Worm (Caenorhabditis elegans) whole organism, mixed stage, embryonic: ENCODE measurements around the gene npp-3.
A peak's percentile ranks its signal among the peaks of the same experiment; 100 is the strongest.

ENCODE experiments used
- blmp-1 ChIP-seq: fragments of 150-350 bp; optimal IDR thresholded peaks from 2 replicates; lab custom pipeline; 2014; ENCODE audit warnings: missing biosample characterization, missing genetic modification characterization
- ces-1 ChIP-seq: fragments of 150-350 bp; optimal IDR thresholded peaks from 2 replicates; lab custom pipeline; 2014; ENCODE audit warnings: missing biosample characterization, missing genetic modification reagents, missing genetic modification characterization
- cnd-1 ChIP-seq: fragments of 200-800 bp; sonication (Bioruptor generic); optimal IDR thresholded peaks from 2 replicates; lab custom pipeline; 2018; ENCODE audit warnings: mild to moderate bottlenecking, missing genetic modification characterization, missing compliant biosample characterization
- elt-3 ChIP-seq: fragments of 150-350 bp; optimal IDR thresholded peaks from 2 replicates; lab custom pipeline; 2014; ENCODE audit warnings: missing biosample characterization, missing genetic modification characterization
- ham-2 ChIP-seq: fragments of 200-800 bp; sonication (Bioruptor generic); optimal IDR thresholded peaks from 2 replicates; lab custom pipeline; 2018; ENCODE audit warnings: mild to moderate bottlenecking, missing genetic modification characterization, missing compliant biosample characterization
- lsy-2 ChIP-seq: fragments of 150-350 bp; optimal IDR thresholded peaks from 2 replicates; lab custom pipeline; 2014; ENCODE audit warnings: missing biosample characterization, missing genetic modification characterization
- mab-5 ChIP-seq: fragments of 150-350 bp; optimal IDR thresholded peaks from 2 replicates; lab custom pipeline; 2014; ENCODE audit warnings: missing biosample characterization, missing genetic modification characterization
- mep-1 ChIP-seq: fragments of 150-350 bp; optimal IDR thresholded peaks from 2 replicates; lab custom pipeline; 2017; ENCODE audit warnings: missing biosample characterization, missing genetic modification reagents, missing genetic modification characterization, inconsistent platforms
- nhr-237 ChIP-seq: fragments of 150-350 bp; optimal IDR thresholded peaks from 2 replicates; lab custom pipeline; 2014; ENCODE audit warnings: missing biosample characterization, missing genetic modification characterization
- nhr-28 ChIP-seq: fragments of 150-350 bp; optimal IDR thresholded peaks from 2 replicates; lab custom pipeline; 2014; ENCODE audit warnings: missing biosample characterization, missing genetic modification characterization
- nhr-76 ChIP-seq: sonication (generic microtip); optimal IDR thresholded peaks from 2 replicates; lab custom pipeline; 2017; ENCODE audit warnings: missing biosample characterization, missing genetic modification characterization
- snpc-4 ChIP-seq: fragments of 150-350 bp; optimal IDR thresholded peaks from 2 replicates; lab custom pipeline; 2014; ENCODE audit warnings: missing biosample characterization, missing genetic modification characterization
- unc-39 ChIP-seq: fragments of 150-350 bp; optimal IDR thresholded peaks from 2 replicates; lab custom pipeline; 2014; ENCODE audit warnings: missing biosample characterization, missing genetic modification characterization
- ztf-11 ChIP-seq: fragments of 150-350 bp; optimal IDR thresholded peaks from 2 replicates; lab custom pipeline; 2014; ENCODE audit warnings: missing biosample characterization, missing genetic modification characterization

DNA sequence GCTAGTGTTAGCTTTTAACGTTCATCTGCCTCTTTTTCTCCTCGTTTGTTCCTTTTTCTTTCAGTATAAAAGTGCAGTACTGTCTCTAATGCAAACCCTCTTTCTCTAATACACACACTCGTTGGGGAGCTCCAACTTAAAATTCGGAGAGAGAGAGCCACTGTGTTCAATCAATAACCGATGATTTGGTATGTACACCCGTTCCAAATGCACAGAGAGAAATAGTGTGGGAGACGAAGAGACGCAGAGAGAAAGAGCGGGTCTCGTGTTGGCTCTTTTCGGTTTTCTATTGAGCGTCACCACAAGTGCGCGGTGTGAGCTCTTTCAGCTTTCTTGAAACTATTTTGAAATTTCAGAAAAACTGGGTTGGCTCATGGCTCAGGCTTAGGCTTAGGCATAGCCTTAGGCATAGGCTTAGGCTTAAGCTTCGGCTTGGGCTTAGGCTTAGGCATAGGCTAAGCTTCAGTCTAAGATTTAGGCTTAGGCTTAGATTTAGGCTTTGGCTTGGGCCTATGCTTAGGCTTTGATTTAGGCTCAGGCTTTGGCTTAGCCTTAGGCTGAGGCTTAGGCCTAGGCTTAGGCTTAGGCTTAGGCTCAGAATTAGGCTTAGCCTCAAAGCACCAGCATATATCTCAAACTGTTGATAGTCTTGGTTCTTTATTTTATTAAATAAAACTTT lies 49.2 kb upstream of the npp-3 start:
- TF ChIP-seq unc-39 (tag; lab: Kevin White, UChicago) (no peak), snpc-4 (tag; lab: Kevin White, UChicago) (no peak), nhr-76 (no peak), blmp-1 (tag; lab: Kevin White, UChicago) (no peak), ham-2 (GFP tag; lab: Kevin White, UChicago) (peak; percentile 20), mab-5 (tag; lab: Kevin White, UChicago) (no peak), lsy-2 (tag; lab: Kevin White, UChicago) (no peak), nhr-28 (no peak), ces-1 (GFP tag; lab: Kevin White, UChicago) (no peak), mep-1 (tag; lab: Kevin White, UChicago) (no peak), cnd-1 (tag; lab: Kevin White, UChicago) (no peak), elt-3 (no peak), nhr-237 (tag; lab: Kevin White, UChicago) (no peak), ztf-11 (tag; lab: Kevin White, UChicago) (no peak)
